ENCODE assay signal across 5 worm cellular contexts in genomic region chrII:5416204-5416764, ce11.
A peak's percentile ranks its signal among the peaks of the same experiment; 100 is the strongest.
TF ChIP-seq lines count a peak whose summit lies in the region.

EEED8.2 (plus strand) TSS chrII:5416714.

TF ChIP-seq in whole organism, L1 larva, 84 proteins besides CTCF, POLR2A, EP300 and RAD21:
- TF ChIP-seq nhr-19 (GFP tag; conservative IDR thresholded peaks at IDR 0.05; lab: Robert Waterston, UW) (no peak), mab-9 (GFP tag; IDR thresholded peaks at IDR 0.05; lab: Robert Waterston, UW) (no peak), elt-3 (tag; optimal IDR thresholded peaks at IDR 0.05; lab: Kevin White, UChicago) (peak in 1 of 6 experiments; percentile 2), F16B12.6 (tag; optimal IDR thresholded peaks at IDR 0.05; lab: Kevin White, UChicago) (no peak), blmp-1 (tag; optimal IDR thresholded peaks at IDR 0.05; lab: Kevin White, UChicago) (peak; percentile 14)

TF ChIP-seq in whole organism, L3 larva, 47 proteins besides CTCF, POLR2A, EP300 and RAD21:
- TF ChIP-seq ZK546.5 (tag; optimal IDR thresholded peaks at IDR 0.05; lab: Kevin White, UChicago) (no peak), pha-4 (tag; optimal IDR thresholded peaks at IDR 0.05; lab: Kevin White, UChicago) (peak; percentile 26)

TF ChIP-seq in whole organism, late embryonic, 69 proteins besides CTCF, POLR2A, EP300 and RAD21:
- TF ChIP-seq ref-2 (tag; optimal IDR thresholded peaks at IDR 0.05; lab: Kevin White, UChicago) (no peak), hlh-30 (tag; optimal IDR thresholded peaks at IDR 0.05; lab: Kevin White, UChicago; ENCODE audit: insufficient read depth) (peak; percentile 24), tbx-2 (tag; optimal IDR thresholded peaks at IDR 0.05; lab: Kevin White, UChicago) (peak; percentile 3), ceh-24 (tag; optimal IDR thresholded peaks at IDR 0.05; lab: Kevin White, UChicago) (no peak), unc-55 (GFP tag; optimal IDR thresholded peaks at IDR 0.05; lab: Kevin White, UChicago) (peak; percentile 39), syd-9 (tag; optimal IDR thresholded peaks at IDR 0.05; lab: Kevin White, UChicago) (no peak), ceh-31 (tag; optimal IDR thresholded peaks at IDR 0.05; lab: Kevin White, UChicago) (no peak), nhr-232 (tag; optimal IDR thresholded peaks at IDR 0.05; lab: Kevin White, UChicago) (no peak), fkh-10 (GFP tag; optimal IDR thresholded peaks at IDR 0.05; lab: Kevin White, UChicago) (no peak), ceh-18 (tag; optimal IDR thresholded peaks at IDR 0.05; lab: Kevin White, UChicago) (no peak), ceh-48 (tag; optimal IDR thresholded peaks at IDR 0.05; lab: Kevin White, UChicago) (no peak)

TF ChIP-seq in whole organism, midembryonic, 9 proteins besides CTCF, POLR2A, EP300 and RAD21:
- TF ChIP-seq ztf-23 (GFP tag; IDR thresholded peaks at IDR 0.05; lab: Robert Waterston, UW) (no peak), cog-1 (tag; optimal IDR thresholded peaks at IDR 0.05; lab: Kevin White, UChicago) (peak; percentile 11)

TF ChIP-seq in whole organism, mixed stage, embryonic, 35 proteins besides CTCF, POLR2A, EP300 and RAD21:
- TF ChIP-seq nhr-2 (tag; optimal IDR thresholded peaks at IDR 0.05; lab: Kevin White, UChicago), result peak; percentile 14
- no peak for TF ChIP-seq nhr-237 (tag; optimal IDR thresholded peaks at IDR 0.05; lab: Kevin White, UChicago)
- TF ChIP-seq pha-4 (tag; optimal IDR thresholded peaks at IDR 0.05; lab: Kevin White, UChicago), result peak; percentile 18
- peak; percentile 92 for TF ChIP-seq unc-62 (GFP tag; optimal IDR thresholded peaks at IDR 0.05; lab: Kevin White, UChicago)
- peak; percentile 64 for TF ChIP-seq mab-5 (tag; optimal IDR thresholded peaks at IDR 0.05; lab: Kevin White, UChicago)
- no peak for TF ChIP-seq lsy-2 (tag; optimal IDR thresholded peaks at IDR 0.05; lab: Kevin White, UChicago)

Comparison
In these comparisons a context has a peak if more than half of its experiments do, and no peak if none do; other contexts are left out.
1. Of the 10 proteins assayed by ChIP-seq in both whole organism, L1 larva and whole organism, late embryonic: peak only in whole organism, L1 larva: none; only in whole organism, late embryonic: tbx-2; in both: none; in neither: 9.